Fruit fly (Drosophila melanogaster) whole organism, embryonic: ENCODE data around the gene Pop4.

Experiments
- CG12769 ChIP-seq: fragments of 200-800 bp; sonication (Bioruptor generic); optimal IDR thresholded peaks from 2 replicates; lab custom pipeline; 2019; ENCODE audit warnings: missing biosample characterization, mild to moderate bottlenecking, missing genetic modification characterization, moderate library complexity
- CG14014 ChIP-seq: fragments of 200-800 bp; sonication (Bioruptor generic); IDR thresholded peaks from 2 replicates; pipeline ENCODE4 v1.3.6; 2022; ENCODE audit warnings: missing biosample characterization, missing genetic modification characterization
- CG30431 ChIP-seq: fragments of 200-800 bp; sonication (Bioruptor generic); optimal IDR thresholded peaks from 2 replicates; lab custom pipeline; 2017; ENCODE audit warnings: missing biosample characterization, missing genetic modification characterization
- CG32772 ChIP-seq: fragments of 200-800 bp; sonication (Bioruptor generic); IDR thresholded peaks from 2 replicates; pipeline ENCODE4 v1.3.6; 2022; ENCODE audit warnings: missing biosample characterization, missing genetic modification characterization
- Dad ChIP-seq: fragments of 200-800 bp; sonication (Bioruptor generic); optimal IDR thresholded peaks from 3 replicates; lab custom pipeline; 2016; ENCODE audit warnings: missing biosample characterization, missing genetic modification characterization
- Ets65A ChIP-seq: fragments of 200-800 bp; sonication (Bioruptor generic); peaks from one replicate; lab custom pipeline; 2016; ENCODE audit warnings: missing biosample characterization, missing genetic modification characterization
- Xbp1 ChIP-seq: fragments of 200-800 bp; sonication (Bioruptor generic); optimal IDR thresholded peaks from 3 replicates; lab custom pipeline; 2016; ENCODE audit warnings: missing biosample characterization, mild to moderate bottlenecking, missing genetic modification characterization
- ab ChIP-seq: fragments of 200-800 bp; sonication (Bioruptor generic); optimal IDR thresholded peaks from 2 replicates; lab custom pipeline; 2016; ENCODE audit warnings: missing biosample characterization, missing genetic modification characterization
- ara ChIP-seq: fragments of 200-800 bp; sonication (Bioruptor generic); IDR thresholded peaks from 2 replicates; pipeline ENCODE4 v1.3.6; 2022; ENCODE audit warnings: missing biosample characterization, missing genetic modification characterization
- disco-r ChIP-seq: fragments of 200-800 bp; sonication (Bioruptor generic); optimal IDR thresholded peaks from 2 replicates; lab custom pipeline; 2016; ENCODE audit warnings: missing biosample characterization, missing genetic modification characterization
- emc ChIP-seq: fragments of 200-800 bp; sonication (Bioruptor generic); optimal IDR thresholded peaks from 2 replicates; lab custom pipeline; 2016; ENCODE audit warnings: missing biosample characterization, missing genetic modification characterization
- ham ChIP-seq: fragments of 200-800 bp; sonication (Bioruptor generic); IDR thresholded peaks from 2 replicates; pipeline ENCODE4 v1.3.6; 2022; ENCODE audit warnings: missing biosample characterization, missing genetic modification characterization
- kni ChIP-seq: fragments of 200-800 bp; sonication (Bioruptor generic); optimal IDR thresholded peaks from 3 replicates; lab custom pipeline; 2017; ENCODE audit warnings: mild to moderate bottlenecking, missing biosample characterization, missing genetic modification reagents, missing genetic modification characterization
- sima ChIP-seq: fragments of 200-800 bp; sonication (Bioruptor generic); optimal IDR thresholded peaks from 2 replicates; lab custom pipeline; 2016; ENCODE audit warnings: missing biosample characterization, missing genetic modification characterization

- no peak for TF ChIP-seq ara (GFP tag; lab: Robert Waterston, UW)
- TF ChIP-seq CG32772 (GFP tag; lab: Robert Waterston, UW) = no peak
- TF ChIP-seq disco-r = no peak
- TF ChIP-seq CG14014 (GFP tag; lab: Robert Waterston, UW) = no peak
- peak; percentile 64 for TF ChIP-seq Ets65A (GFP tag; lab: Kevin White, UChicago)
- TF ChIP-seq ab (GFP tag; lab: Kevin White, UChicago) = no peak
- TF ChIP-seq CG30431 (GFP tag; lab: Kevin White, UChicago) = no peak
- TF ChIP-seq CG12769 = no peak
- no peak for TF ChIP-seq Xbp1 (GFP tag; lab: Kevin White, UChicago)
- TF ChIP-seq Dad = no peak
- TF ChIP-seq sima (GFP tag; lab: Kevin White, UChicago) = no peak
- TF ChIP-seq ham (GFP tag; lab: Robert Waterston, UW) = no peak
- TF ChIP-seq emc (GFP tag; lab: Kevin White, UChicago) = no peak
- peak; percentile 58 for TF ChIP-seq kni (GFP tag; lab: Kevin White, UChicago)
Observed at dm6 chr3L:7947880-7948286, 30.6 kb downstream of the Pop4 start, which contains the start of gene exex.
